Worm (Caenorhabditis elegans) whole organism, midembryonic: ENCODE measurements around the gene ddo-1.

Experiments used
- flt-1 ChIP-seq: fragments of 200-800 bp; sonication (Bioruptor generic); IDR thresholded peaks from 2 replicates; pipeline ENCODE4 v1.3.6; 2022; ENCODE audit warnings: missing genetic modification characterization, missing compliant biosample characterization
- klf-2 ChIP-seq: fragments of 200-800 bp; sonication (Bioruptor generic); conservative IDR thresholded peaks from 2 replicates; pipeline ENCODE4 v1.3.6; 2022; ENCODE audit warnings: missing genetic modification reagents, missing genetic modification characterization, missing compliant biosample characterization
- ref-1 ChIP-seq: fragments of 200-800 bp; sonication (Bioruptor generic); conservative IDR thresholded peaks from 2 replicates; pipeline ENCODE4 v1.3.6; 2022; ENCODE audit warnings: missing genetic modification reagents, missing genetic modification characterization, missing compliant biosample characterization
- ztf-23 ChIP-seq: fragments of 200-800 bp; sonication (Bioruptor generic); IDR thresholded peaks from 2 replicates; pipeline ENCODE4 v1.3.6; 2022; ENCODE audit warnings: missing genetic modification reagents, missing genetic modification characterization, missing compliant biosample characterization

ce11 chrV:17752340-17752739, 24.7 kb downstream of the ddo-1 start:
- TF ChIP-seq flt-1 (GFP tag; lab: Robert Waterston, UW) (no peak), ref-1 (GFP tag; lab: Robert Waterston, UW) (no peak), klf-2 (GFP tag; lab: Robert Waterston, UW) (no peak), ztf-23 (no peak)
